Worm (Caenorhabditis elegans): ENCODE data around the gene T27D12.6.
A peak's percentile ranks its signal among the peaks of the same experiment; 100 is the strongest.

The T27D12.6 gene

DNA sequence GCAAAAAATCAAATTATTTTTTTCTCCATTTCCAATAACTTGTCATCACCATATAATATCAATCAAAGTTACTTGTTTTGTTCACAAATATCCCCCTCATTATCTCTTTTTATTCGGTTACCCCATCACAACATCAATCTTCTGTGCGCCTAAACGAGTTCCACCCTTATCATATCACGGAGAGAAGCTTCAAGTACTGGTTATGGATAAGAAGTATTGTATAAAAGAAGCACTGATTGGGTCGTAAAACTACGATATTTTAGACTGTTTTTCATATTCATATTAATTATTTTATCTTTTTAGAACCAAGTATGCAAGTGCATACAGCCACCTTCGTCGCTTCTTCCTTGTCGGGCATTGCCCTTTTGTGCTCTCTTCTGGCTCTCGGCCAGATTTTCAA is 32.9 kb downstream of the T27D12.6 start, which contains the start of gene col-84:
Gene col-84 (plus strand): TSS at position 301 of the 400 bp plus-strand sequence.
- no peak for TF ChIP-seq snpc-1.1 (tag; optimal IDR thresholded peaks at IDR 0.05; ENCODE audit: insufficient read depth)
- TF ChIP-seq nhr-179 (tag; optimal IDR thresholded peaks at IDR 0.05), result no peak
- TF ChIP-seq nhr-90 (tag; optimal IDR thresholded peaks at IDR 0.05), result no peak
- no peak for TF ChIP-seq akir-1 (GFP tag; optimal IDR thresholded peaks at IDR 0.05)
- TF ChIP-seq pbrm-1 (GFP tag; IDR thresholded peaks at IDR 0.05), result no peak
- TF ChIP-seq ztf-6 (GFP tag; IDR thresholded peaks at IDR 0.05), result no peak
- TF ChIP-seq ceh-100 (GFP tag; IDR thresholded peaks at IDR 0.05), result no peak
- no peak for TF ChIP-seq him-1 (tag; optimal IDR thresholded peaks at IDR 0.05)
- no peak for TF ChIP-seq ceh-91 (GFP tag; IDR thresholded peaks at IDR 0.05)
- TF ChIP-seq madf-8 (GFP tag; conservative IDR thresholded peaks at IDR 0.05), result no peak

- TF ChIP-seq pha-4 (tag; optimal IDR thresholded peaks at IDR 0.05) (no peak), B0035.1 (tag; optimal IDR thresholded peaks at IDR 0.05) (no peak), nhr-90 (tag; optimal IDR thresholded peaks at IDR 0.05) (no peak), mcd-1 (GFP tag; IDR thresholded peaks at IDR 0.05) (no peak), him-1 (tag; optimal IDR thresholded peaks at IDR 0.05) (no peak), ztf-3 (GFP tag; optimal IDR thresholded peaks at IDR 0.05) (no peak), hsf-1 (GFP tag; IDR thresholded peaks at IDR 0.05) (no peak), ceh-58 (GFP tag; IDR thresholded peaks at IDR 0.05) (no peak), ama-1 (optimal IDR thresholded peaks at IDR 0.05) (no peak), ama-1 (GFP tag; optimal IDR thresholded peaks at IDR 0.05) (no peak), snpc-4 (GFP tag; optimal IDR thresholded peaks at IDR 0.05) (no peak), snpc-4 (tag; optimal IDR thresholded peaks at IDR 0.05) (no peak), C06A6.2 (GFP tag; conservative IDR thresholded peaks at IDR 0.05) (no peak), die-1 (tag; optimal IDR thresholded peaks at IDR 0.05) (no peak), attf-5 (GFP tag; optimal IDR thresholded peaks at IDR 0.05) (no peak), zfh-2 (GFP tag; conservative IDR thresholded peaks at IDR 0.05) (peak; percentile 37; the same call in 1 of the 2 replicates), aptf-3 (GFP tag; IDR thresholded peaks at IDR 0.05) (no peak), F37B4.10 (GFP tag; IDR thresholded peaks at IDR 0.05) (0 out of 2 replicates have a peak, but pooled peaks have one; percentile 69), snpc-1.3 (tag; optimal IDR thresholded peaks at IDR 0.05; ENCODE audit: insufficient read depth) (no peak), nhr-27 (tag; optimal IDR thresholded peaks at IDR 0.05) (no peak), bed-1 (GFP tag; IDR thresholded peaks at IDR 0.05) (0 out of 2 replicates have a peak, but pooled peaks have one; percentile 41), lin-26 (GFP tag; IDR thresholded peaks at IDR 0.05) (peak; percentile 57; the same call in 1 of the 2 replicates), F22D6.2 (tag; optimal IDR thresholded peaks at IDR 0.05) (no peak), madf-10 (tag; optimal IDR thresholded peaks at IDR 0.05) (no peak), ztf-18 (tag; optimal IDR thresholded peaks at IDR 0.05) (no peak), F10E7.11 (tag; optimal IDR thresholded peaks at IDR 0.05) (no peak)
Measured at ce11 chrII:11868893-11869292, 33.6 kb downstream of the T27D12.6 start.

- TF ChIP-seq rpc-1 (optimal IDR thresholded peaks at IDR 0.05), result peak; percentile 17
- no peak for TF ChIP-seq rpc-1 (tag; optimal IDR thresholded peaks at IDR 0.05)
- TF ChIP-seq Y53G8AR.9 (GFP tag; conservative IDR thresholded peaks at IDR 0.05), result peak; percentile 83
- TF ChIP-seq lag-1 (GFP tag; IDR thresholded peaks at IDR 0.05), result no peak
- TF ChIP-seq ekl-4 (GFP tag; IDR thresholded peaks at IDR 0.05), result peak; percentile 98
- peak; percentile 99 for TF ChIP-seq madf-6 (GFP tag; IDR thresholded peaks at IDR 0.05)
- peak; percentile 77 for TF ChIP-seq ztf-18 (tag; optimal IDR thresholded peaks at IDR 0.05)
- no peak for TF ChIP-seq hlh-12 (tag; optimal IDR thresholded peaks at IDR 0.05)
- TF ChIP-seq madf-10 (tag; optimal IDR thresholded peaks at IDR 0.05), result peak; percentile 88
- no peak for TF ChIP-seq F57C9.4 (tag; optimal IDR thresholded peaks at IDR 0.05)
- no peak for TF ChIP-seq F37B4.10 (GFP tag; IDR thresholded peaks at IDR 0.05)
- TF ChIP-seq let-526 (GFP tag; IDR thresholded peaks at IDR 0.05), result 0 out of 2 replicates have a peak, but pooled peaks have one; percentile 67
- TF ChIP-seq repo-1 (tag; optimal IDR thresholded peaks at IDR 0.05), result peak; percentile 78
- TF ChIP-seq ceh-27 (GFP tag; optimal IDR thresholded peaks at IDR 0.05), result peak; percentile 94
- TF ChIP-seq snpc-3.4 (tag; optimal IDR thresholded peaks at IDR 0.05), result peak; percentile 95
- TF ChIP-seq nhr-90 (tag; optimal IDR thresholded peaks at IDR 0.05), result no peak
- TF ChIP-seq hmg-1.2 (GFP tag; IDR thresholded peaks at IDR 0.05), result peak; percentile 95
- TF ChIP-seq mcd-1 (GFP tag; IDR thresholded peaks at IDR 0.05), result peak; percentile 94
- no peak for TF ChIP-seq nhr-179 (tag; optimal IDR thresholded peaks at IDR 0.05)
Measured at ce11 chrII:11874674-11875198, 39.4 kb downstream of the T27D12.6 start, which contains the start of the genes npp-3 and top-2. Gene npp-3 (minus strand): TSS chrII:11874788. Gene top-2 (plus strand): TSS chrII:11875148.
